Worm (Caenorhabditis elegans) whole organism, young adult: Measurements from ENCODE around the gene drp-1.

ENCODE experiments used
- cebp-2 ChIP-seq: fragments of 200-800 bp; sonication (Bioruptor generic); IDR thresholded peaks from 2 replicates; pipeline ENCODE4 v1.3.6; 2022; ENCODE audit warnings: missing genetic modification characterization, missing compliant biosample characterization
- die-1 ChIP-seq: sonication (generic microtip); optimal IDR thresholded peaks from 2 replicates; lab custom pipeline; 2016; ENCODE audit warnings: missing genotype, mild to moderate bottlenecking, missing genetic modification characterization, missing compliant biosample characterization
- dpff-1 ChIP-seq: sonication (generic microtip); optimal IDR thresholded peaks from 2 replicates; lab custom pipeline; 2017; ENCODE audit warnings: mild to moderate bottlenecking, missing genetic modification characterization, missing compliant biosample characterization
- hsf-1 ChIP-seq: fragments of 200-800 bp; sonication (Bioruptor generic); IDR thresholded peaks from 2 replicates; pipeline ENCODE4 v1.3.6; 2022; ENCODE audit warnings: missing genetic modification reagents, missing genetic modification characterization, missing compliant biosample characterization
- lin-35 ChIP-seq, 3 experiments: fragments of 150-350 bp in 2 of 3; sonication (generic microtip) in 1 of 3; optimal IDR thresholded peaks; 2 replicates each; lab custom pipeline; 2014 to 2018; ENCODE audit warnings: missing biosample characterization in 3 of 3, missing genetic modification characterization in 3 of 3, missing genetic modification reagents in 3 of 3
- snpc-4 ChIP-seq, 5 experiments: fragments of 150-350 bp in 1 of 5; sonication (generic microtip) in 4 of 5; optimal IDR thresholded peaks; 2 replicates each; lab custom pipeline; 2014 to 2018; ENCODE audit warnings: missing genetic modification characterization in 5 of 5, missing biosample characterization in 3 of 5, antibody characterized with exemption in 2 of 5, mild to moderate bottlenecking in 2 of 5, missing compliant biosample characterization in 2 of 5, missing genotype in 2 of 5, moderate library complexity in 2 of 5, missing genetic modification reagents in 1 of 5

DNA sequence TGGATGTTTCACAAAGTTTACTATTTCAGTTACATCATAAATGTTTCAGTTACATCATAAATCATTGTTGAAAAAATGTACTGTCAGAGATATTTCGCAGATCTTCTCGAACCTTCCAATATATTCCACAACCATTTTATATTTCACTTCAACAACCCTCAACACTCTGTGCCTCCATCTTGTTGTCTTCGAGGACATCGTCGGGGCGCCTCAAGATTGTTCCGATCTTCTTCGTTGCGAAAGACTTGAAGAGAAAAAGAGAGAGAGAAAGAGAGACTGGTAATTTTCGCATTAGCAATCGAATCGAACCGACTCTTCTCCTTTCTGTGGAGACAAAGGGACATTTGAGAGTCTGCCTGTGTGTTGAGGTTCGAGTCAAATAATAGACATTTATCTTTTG lies 25.0 kb downstream of the drp-1 start:
- TF ChIP-seq die-1 (tag; lab: Kevin White, UChicago) (no peak), cebp-2 (GFP tag; lab: Robert Waterston, UW) (no peak), dpff-1 (tag; lab: Kevin White, UChicago) (no peak), snpc-4 (GFP tag; optimal IDR thresholded peaks at IDR 0.05; lab: Kevin White, UChicago) (no peak), snpc-4 (tag; optimal IDR thresholded peaks at IDR 0.05; lab: Kevin White, UChicago) (no peak), lin-35 (GFP tag; optimal IDR thresholded peaks at IDR 0.05; lab: Kevin White, UChicago) (no peak), hsf-1 (GFP tag; lab: Robert Waterston, UW) (no peak)
